Fruit fly (Drosophila melanogaster) whole organism, pupa: ENCODE measurements around the gene CG11322.

ENCODE experiments used
- CG32121 ChIP-seq: fragments of 200-800 bp; sonication (Bioruptor generic); IDR thresholded peaks from 2 replicates; pipeline ENCODE4 v1.3.6; 2022; ENCODE audit warnings: missing biosample characterization, missing genetic modification characterization
- CG8159 ChIP-seq: fragments of 200-800 bp; sonication (Bioruptor generic); optimal IDR thresholded peaks from 3 replicates; lab custom pipeline; 2018; ENCODE audit warnings: missing biosample characterization, mild to moderate bottlenecking, missing genetic modification characterization, moderate library complexity
- Ets98B ChIP-seq: fragments of 200-800 bp; sonication (Bioruptor generic); IDR thresholded peaks from 2 replicates; pipeline ENCODE4 v1.3.6; 2022; ENCODE audit warnings: missing biosample characterization, missing genetic modification characterization
- Pif1B ChIP-seq: fragments of 200-800 bp; sonication (Bioruptor generic); optimal IDR thresholded peaks from 3 replicates; lab custom pipeline; 2016; ENCODE audit warnings: missing biosample characterization, missing genetic modification characterization
- gl ChIP-seq: fragments of 200-800 bp; sonication (Bioruptor generic); optimal IDR thresholded peaks from 2 replicates; lab custom pipeline; 2018; ENCODE audit warnings: missing biosample characterization, mild to moderate bottlenecking, missing genetic modification characterization

DNA sequence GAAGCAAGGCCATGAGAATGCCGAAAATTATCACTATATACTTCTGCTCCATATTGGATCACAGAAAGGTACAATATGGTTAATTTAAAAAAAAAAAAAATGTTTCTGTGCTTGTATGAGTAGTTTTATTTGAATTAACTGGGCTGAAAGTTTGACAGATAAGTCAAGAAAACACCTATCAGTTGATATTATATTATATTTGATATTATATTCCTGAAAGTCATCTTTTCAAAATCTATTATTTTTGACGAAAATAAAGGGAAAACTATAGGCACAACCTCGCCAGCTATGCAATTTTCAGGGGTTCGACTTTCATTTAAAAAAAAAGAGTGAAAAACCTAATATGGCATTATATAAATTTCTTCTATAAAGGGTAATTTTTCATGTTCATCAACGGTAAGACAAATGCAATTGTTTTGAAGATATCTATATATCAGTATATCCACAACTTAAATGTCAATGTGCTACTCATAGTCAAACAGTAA is 39.4 kb upstream of the CG11322 start, which contains the start of the genes nrv2 and CG43610:
- no peak for TF ChIP-seq CG8159 (tag; lab: Kevin White, UChicago)
- TF ChIP-seq CG32121: no peak
- no peak for TF ChIP-seq gl (tag; lab: Kevin White, UChicago)
- no peak for TF ChIP-seq Ets98B
- no peak for TF ChIP-seq Pif1B (GFP tag; lab: Kevin White, UChicago)
